Fruit fly (Drosophila melanogaster): Measurements from ENCODE around the gene Nf-YC.

DNA sequence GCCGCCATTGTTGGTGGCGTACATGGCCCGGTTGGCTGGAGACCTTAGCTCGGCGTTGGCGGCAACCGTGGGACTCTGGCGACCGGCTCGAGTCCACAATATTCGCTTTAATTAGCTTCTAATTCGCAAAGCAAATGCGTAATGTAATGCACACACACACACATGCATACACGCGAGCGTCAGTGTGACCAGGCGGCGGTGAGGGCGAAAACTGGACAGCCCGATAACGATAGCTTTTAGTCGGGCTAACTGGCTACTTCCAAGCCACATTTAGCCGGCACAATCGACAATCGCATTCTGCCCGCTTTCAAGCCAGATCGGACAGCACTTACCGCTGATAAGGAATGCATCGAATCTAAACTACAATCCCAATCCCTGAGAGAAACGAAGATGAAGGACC is at the start of gene Nf-YC, which contains the start of gene xit:
- TF ChIP-seq CG1620 (GFP tag; optimal IDR thresholded peaks at IDR 0.05) (no peak), CG7045 (GFP tag; optimal IDR thresholded peaks at IDR 0.05) (no peak), bab1 (GFP tag; optimal IDR thresholded peaks at IDR 0.05) (peak; percentile 59), Crg-1 (GFP tag; optimal IDR thresholded peaks at IDR 0.05) (no peak), ovo (GFP tag; optimal IDR thresholded peaks at IDR 0.05) (no peak)

Data from whole organism, adult.